Worm (Caenorhabditis elegans) whole organism, midembryonic: ENCODE data around the gene T01D3.3.

Experiments
- T22C8.4 ChIP-seq: fragments of 200-800 bp; sonication (Bioruptor generic); IDR thresholded peaks from 2 replicates; pipeline ENCODE4 v1.3.6; 2022; ENCODE audit warnings: missing genetic modification characterization, missing compliant biosample characterization
- cog-1 ChIP-seq: sonication (generic microtip); optimal IDR thresholded peaks from 2 replicates; lab custom pipeline; 2016; ENCODE audit warnings: missing genetic modification characterization, missing compliant biosample characterization
- flt-1 ChIP-seq: fragments of 200-800 bp; sonication (Bioruptor generic); IDR thresholded peaks from 2 replicates; pipeline ENCODE4 v1.3.6; 2022; ENCODE audit warnings: missing genetic modification characterization, missing compliant biosample characterization
- med-1 ChIP-seq: sonication (generic microtip); optimal IDR thresholded peaks from 2 replicates; lab custom pipeline; 2017; ENCODE audit warnings: missing genetic modification characterization, mild to moderate bottlenecking, missing compliant biosample characterization, antibody characterized with exemption, missing genetic modification reagents; ENCODE audit not compliant: insufficient read depth
- ref-1 ChIP-seq: fragments of 200-800 bp; sonication (Bioruptor generic); conservative IDR thresholded peaks from 2 replicates; pipeline ENCODE4 v1.3.6; 2022; ENCODE audit warnings: missing genetic modification reagents, missing genetic modification characterization, missing compliant biosample characterization
- tab-1 ChIP-seq: fragments of 200-800 bp; sonication (Bioruptor generic); IDR thresholded peaks from 2 replicates; pipeline ENCODE4 v1.3.6; 2022; ENCODE audit warnings: missing genetic modification characterization, missing compliant biosample characterization
- ztf-23 ChIP-seq: fragments of 200-800 bp; sonication (Bioruptor generic); IDR thresholded peaks from 2 replicates; pipeline ENCODE4 v1.3.6; 2022; ENCODE audit warnings: missing genetic modification reagents, missing genetic modification characterization, missing compliant biosample characterization
- ztf-29 ChIP-seq: fragments of 200-800 bp; sonication (Bioruptor generic); IDR thresholded peaks from 2 replicates; pipeline ENCODE4 v1.3.6; 2022; ENCODE audit warnings: missing genetic modification reagents, missing genetic modification characterization, missing compliant biosample characterization

- no peak for TF ChIP-seq ref-1 (GFP tag; lab: Robert Waterston, UW)
- TF ChIP-seq tab-1 (GFP tag; lab: Robert Waterston, UW): no peak
- TF ChIP-seq ztf-23: no peak
- no peak for TF ChIP-seq flt-1
- TF ChIP-seq cog-1: no peak
- no peak for TF ChIP-seq T22C8.4
- no peak for TF ChIP-seq med-1 (GFP tag; lab: Kevin White, UChicago)
- no peak for TF ChIP-seq ztf-29 (GFP tag; lab: Robert Waterston, UW)
Observed at ce11 chrV:13657841-13658338, 46.2 kb upstream of the T01D3.3 start.
